Worm (Caenorhabditis elegans) whole organism, L1 larva: ENCODE results near the gene C33F10.11.
"Not testable (repeated sequence)": the region's sequence is repeated elsewhere in the genome, so short reads cannot be mapped to it uniquely, and the experiment has no call there.

Source experiments
- ama-1 ChIP-seq: fragments of 150-350 bp; optimal IDR thresholded peaks from 2 replicates; lab custom pipeline; 2014
- blmp-1 ChIP-seq: fragments of 150-350 bp; optimal IDR thresholded peaks from 2 replicates; lab custom pipeline; 2014; ENCODE audit warnings: missing biosample characterization, missing genetic modification characterization
- ceh-88 ChIP-seq: fragments of 200-800 bp; sonication (Bioruptor generic); IDR thresholded peaks from 2 replicates; pipeline ENCODE4 v1.3.6; 2022; ENCODE audit warnings: missing genetic modification characterization, missing compliant biosample characterization
- dsc-1 ChIP-seq: sonication (generic microtip); optimal IDR thresholded peaks from 2 replicates; lab custom pipeline; 2016; ENCODE audit warnings: mild to moderate bottlenecking, missing genetic modification characterization, missing compliant biosample characterization
- efl-1 ChIP-seq, 4 experiments: fragments of 150-350 bp; optimal IDR thresholded peaks in 3 of 4; peaks in 1 of 4; 1 replicate in 1 of 4; 2 replicates in 3 of 4; lab custom pipeline; 2014; ENCODE audit warnings: missing biosample characterization in 2 of 4, missing genetic modification characterization in 2 of 4, missing genetic modification reagents in 2 of 4
- efl-3 ChIP-seq: fragments of 200-800 bp; sonication (Bioruptor generic); optimal IDR thresholded peaks from 2 replicates; lab custom pipeline; 2018; ENCODE audit warnings: mild to moderate bottlenecking, missing genetic modification characterization, missing compliant biosample characterization
- egl-13 ChIP-seq: sonication (generic microtip); optimal IDR thresholded peaks from 2 replicates; lab custom pipeline; 2016; ENCODE audit warnings: missing genotype, missing genetic modification reagents, missing genetic modification characterization, missing compliant biosample characterization
- egl-27 ChIP-seq, 2 experiments: fragments of 150-350 bp in 1 of 2; sonication (generic microtip); optimal IDR thresholded peaks; 3 replicates each; lab custom pipeline; 2017 to 2018; ENCODE audit warnings: missing biosample characterization in 2 of 2, missing genetic modification characterization in 2 of 2, missing genetic modification reagents in 2 of 2
- ets-5 ChIP-seq: fragments of 200-800 bp; sonication (Bioruptor generic); IDR thresholded peaks from 2 replicates; pipeline ENCODE4 v1.3.6; 2022; ENCODE audit warnings: missing genetic modification characterization, missing compliant biosample characterization
- fkh-4 ChIP-seq: sonication (generic microtip); optimal IDR thresholded peaks from 2 replicates; lab custom pipeline; 2016; ENCODE audit warnings: missing compliant biosample characterization, missing genetic modification characterization, borderline replicate concordance
- fkh-8 ChIP-seq: sonication (generic microtip); optimal IDR thresholded peaks from 2 replicates; lab custom pipeline; 2016; ENCODE audit warnings: mild to moderate bottlenecking, missing genetic modification characterization, missing compliant biosample characterization
- grh-1 ChIP-seq: fragments of 200-800 bp; sonication (Bioruptor generic); IDR thresholded peaks from 2 replicates; pipeline ENCODE4 v1.3.6; 2022; ENCODE audit warnings: missing genetic modification reagents, missing genetic modification characterization, missing compliant biosample characterization
- hlh-4 ChIP-seq: sonication (generic microtip); optimal IDR thresholded peaks from 2 replicates; lab custom pipeline; 2016; ENCODE audit warnings: mild to moderate bottlenecking, missing genetic modification characterization, missing compliant biosample characterization
- hpl-2 ChIP-seq: fragments of 150-350 bp; optimal IDR thresholded peaks from 2 replicates; lab custom pipeline; 2014; ENCODE audit warnings: missing biosample characterization, missing genetic modification reagents, missing genetic modification characterization
- isw-1 ChIP-seq: fragments of 200-800 bp; sonication (Bioruptor generic); IDR thresholded peaks from 2 replicates; pipeline ENCODE4 v1.3.6; 2022; ENCODE audit warnings: missing genetic modification characterization, missing compliant biosample characterization
- lin-15B ChIP-seq: fragments of 150-350 bp; sonication (generic microtip); optimal IDR thresholded peaks from 3 replicates; lab custom pipeline; 2014; ENCODE audit warnings: missing biosample characterization, missing genetic modification characterization
- lin-35 ChIP-seq, 2 experiments: fragments of 150-350 bp; optimal IDR thresholded peaks; 2 replicates each; lab custom pipeline; 2014; ENCODE audit warnings: missing biosample characterization in 2 of 2, missing genetic modification characterization in 2 of 2, missing genetic modification reagents in 2 of 2
- lir-3 ChIP-seq: sonication (generic microtip); optimal IDR thresholded peaks from 2 replicates; lab custom pipeline; 2016; ENCODE audit warnings: mild to moderate bottlenecking, missing genetic modification characterization, moderate library complexity, missing compliant biosample characterization; ENCODE audit not compliant: poor library complexity
- lsy-2 ChIP-seq, 2 experiments: fragments of 150-350 bp; optimal IDR thresholded peaks; 2 replicates each; lab custom pipeline; 2014; ENCODE audit warnings: missing biosample characterization in 2 of 2, missing genetic modification characterization in 2 of 2
- mep-1 ChIP-seq: fragments of 150-350 bp; optimal IDR thresholded peaks from 2 replicates; lab custom pipeline; 2014; ENCODE audit warnings: missing biosample characterization, missing genetic modification characterization
- nhr-12 ChIP-seq: sonication (generic microtip); optimal IDR thresholded peaks from 2 replicates; lab custom pipeline; 2017; ENCODE audit warnings: missing biosample characterization, missing genetic modification characterization
- nhr-20 ChIP-seq: sonication (generic microtip); optimal IDR thresholded peaks from 2 replicates; lab custom pipeline; 2016; ENCODE audit warnings: mild to moderate bottlenecking, missing genetic modification characterization, missing compliant biosample characterization
- nhr-237 ChIP-seq: fragments of 150-350 bp; optimal IDR thresholded peaks from 2 replicates; lab custom pipeline; 2014; ENCODE audit warnings: missing biosample characterization, missing genetic modification characterization
- nhr-76 ChIP-seq: sonication (generic microtip); optimal IDR thresholded peaks from 2 replicates; lab custom pipeline; 2017; ENCODE audit warnings: missing biosample characterization, missing genetic modification characterization
- nhr-77 ChIP-seq: fragments of 150-350 bp; optimal IDR thresholded peaks from 2 replicates; lab custom pipeline; 2014; ENCODE audit warnings: missing biosample characterization, missing genetic modification characterization
- nhr-84 ChIP-seq: sonication (generic microtip); optimal IDR thresholded peaks from 2 replicates; lab custom pipeline; 2017; ENCODE audit warnings: missing biosample characterization, missing genetic modification characterization
- nhr-85 ChIP-seq: sonication (generic microtip); peaks from one replicate; lab custom pipeline; 2016; ENCODE audit warnings: missing genetic modification characterization, inconsistent platforms, missing compliant biosample characterization
- nhr-90 ChIP-seq: sonication (generic microtip); optimal IDR thresholded peaks from 2 replicates; lab custom pipeline; 2016; ENCODE audit warnings: mild to moderate bottlenecking, missing genetic modification characterization, missing compliant biosample characterization; ENCODE audit not compliant: poor library complexity
- pag-3 ChIP-seq: sonication (generic microtip); optimal IDR thresholded peaks from 2 replicates; lab custom pipeline; 2017; ENCODE audit warnings: missing genetic modification characterization, mild to moderate bottlenecking, missing compliant biosample characterization, antibody characterized with exemption, borderline replicate concordance; ENCODE audit not compliant: insufficient read depth
- pax-3 ChIP-seq: fragments of 200-800 bp; sonication (Bioruptor generic); optimal IDR thresholded peaks from 2 replicates; lab custom pipeline; 2018; ENCODE audit warnings: mild to moderate bottlenecking, missing genetic modification characterization, moderate library complexity, missing compliant biosample characterization
- pqm-1 ChIP-seq: sonication (generic microtip); optimal IDR thresholded peaks from 3 replicates; lab custom pipeline; 2017; ENCODE audit warnings: missing biosample characterization, missing genetic modification characterization
- rnt-1 ChIP-seq: sonication (generic microtip); optimal IDR thresholded peaks from 2 replicates; lab custom pipeline; 2016; ENCODE audit warnings: mild to moderate bottlenecking, missing genetic modification characterization, moderate library complexity, missing compliant biosample characterization
- skn-1 ChIP-seq: fragments of 150-350 bp; optimal IDR thresholded peaks from 2 replicates; lab custom pipeline; 2014; ENCODE audit warnings: missing biosample characterization, missing genetic modification characterization
- snpc-4 ChIP-seq: fragments of 150-350 bp; optimal IDR thresholded peaks from 2 replicates; lab custom pipeline; 2014; ENCODE audit warnings: missing biosample characterization, missing genetic modification characterization
- sox-4 ChIP-seq: sonication (generic microtip); optimal IDR thresholded peaks from 2 replicates; lab custom pipeline; 2016; ENCODE audit warnings: missing genetic modification characterization, missing compliant biosample characterization
- sptf-1 ChIP-seq: fragments of 150-350 bp; optimal IDR thresholded peaks from 2 replicates; lab custom pipeline; 2014; ENCODE audit warnings: missing biosample characterization, missing genetic modification characterization
- sup-37 ChIP-seq: fragments of 200-800 bp; sonication (Bioruptor generic); optimal IDR thresholded peaks from 2 replicates; lab custom pipeline; 2018; ENCODE audit warnings: mild to moderate bottlenecking, missing genetic modification characterization, missing compliant biosample characterization
- tlp-1 ChIP-seq: fragments of 150-350 bp; optimal IDR thresholded peaks from 2 replicates; lab custom pipeline; 2014; ENCODE audit warnings: missing biosample characterization, missing genetic modification characterization
- unc-130 ChIP-seq: fragments of 150-350 bp; optimal IDR thresholded peaks from 2 replicates; lab custom pipeline; 2017; ENCODE audit warnings: missing biosample characterization, missing genetic modification characterization, inconsistent platforms
- unc-30 ChIP-seq: sonication (generic microtip); optimal IDR thresholded peaks from 2 replicates; lab custom pipeline; 2017; ENCODE audit warnings: missing biosample characterization, missing genetic modification characterization
- unc-86 ChIP-seq: sonication (generic microtip); optimal IDR thresholded peaks from 2 replicates; lab custom pipeline; 2016; ENCODE audit warnings: missing genetic modification characterization, missing compliant biosample characterization
- vab-15 ChIP-seq: sonication (generic microtip); optimal IDR thresholded peaks from 2 replicates; lab custom pipeline; 2017; ENCODE audit warnings: missing genotype, mild to moderate bottlenecking, missing genetic modification characterization, missing compliant biosample characterization
- xbp-1 ChIP-seq: sonication (generic microtip); optimal IDR thresholded peaks from 2 replicates; lab custom pipeline; 2016; ENCODE audit warnings: missing genetic modification characterization, missing compliant biosample characterization
- zip-4 ChIP-seq: fragments of 200-800 bp; sonication (Bioruptor generic); optimal IDR thresholded peaks from 2 replicates; lab custom pipeline; 2018; ENCODE audit warnings: mild to moderate bottlenecking, missing genetic modification characterization, moderate library complexity, missing compliant biosample characterization
- ztf-11 ChIP-seq, 2 experiments: sonication (generic microtip); optimal IDR thresholded peaks; 2 replicates each; lab custom pipeline; 2016 to 2017; ENCODE audit warnings: missing genetic modification characterization in 2 of 2, missing biosample characterization in 1 of 2, missing compliant biosample characterization in 1 of 2

C33F10.11 gene

DNA sequence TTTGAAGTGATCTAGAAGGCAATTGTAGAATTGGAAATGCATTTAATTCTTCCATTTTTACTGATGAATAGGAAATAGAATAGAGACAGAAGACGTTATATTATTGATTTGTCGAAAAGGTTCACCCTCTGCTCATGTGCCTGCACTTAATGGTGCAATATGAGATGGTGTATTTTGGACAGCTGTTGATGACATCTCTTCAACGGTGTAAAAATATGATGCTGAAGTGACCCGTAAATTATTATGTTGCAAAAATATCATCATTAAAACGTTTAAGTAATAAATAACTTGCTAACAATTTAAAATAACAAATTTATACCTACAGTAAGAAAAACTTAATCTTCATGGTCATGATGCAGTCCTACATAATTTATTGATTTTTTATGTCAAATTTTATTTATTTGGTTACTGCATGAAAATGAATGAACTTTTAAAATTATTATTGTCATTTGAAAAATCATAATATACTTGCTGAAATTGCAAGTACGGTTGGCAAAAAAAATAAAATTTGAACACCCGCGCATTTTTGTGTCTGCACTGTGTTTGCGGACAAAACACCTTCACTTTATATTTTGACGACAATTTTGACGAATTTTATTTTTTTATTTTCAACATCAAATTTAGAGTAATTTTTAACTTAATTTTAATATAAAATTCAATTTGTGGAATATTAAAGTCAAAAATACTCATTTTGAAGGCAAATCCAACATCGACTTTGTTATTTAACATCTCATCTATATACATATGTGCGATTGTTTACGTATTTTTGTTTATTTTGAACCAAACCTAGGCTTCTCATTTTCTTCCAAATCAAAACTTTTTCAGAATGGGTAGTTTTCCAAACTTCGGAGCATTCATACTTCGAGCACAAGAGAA, 6.7 kb downstream of the C33F10.11 start, which contains the start of the genes fbxb-88 and tbck-1 (continued):
- TF ChIP-seq ets-5 (GFP tag; lab: Robert Waterston, UW) (no peak), unc-86 (tag; lab: Kevin White, UChicago) (peak; percentile 21), pax-3 (no peak), egl-27 (tag; optimal IDR thresholded peaks at IDR 0.05; lab: Kevin White, UChicago) (no peak), mep-1 (tag; lab: Kevin White, UChicago) (peak; percentile 67), hpl-2 (GFP tag; lab: Kevin White, UChicago) (no peak), sox-4 (tag; lab: Kevin White, UChicago) (no peak), xbp-1 (peak; percentile 64), blmp-1 (tag; lab: Kevin White, UChicago) (peak; percentile 51), fkh-8 (tag; lab: Kevin White, UChicago) (no peak), isw-1 (peak; percentile 8; the same call in 1 of the 2 replicates), efl-1 (optimal IDR thresholded peaks at IDR 0.05; lab: Kevin White, UChicago) (peak; percentile 96 to 97), efl-1 (GFP tag; optimal IDR thresholded peaks at IDR 0.05 in 1 of 2; lab: Kevin White, UChicago) (peak; percentile 97 to 99), ama-1 (no peak), ceh-88 (GFP tag; lab: Robert Waterston, UW) (no peak), egl-13 (tag; lab: Kevin White, UChicago) (no peak), lin-35 (GFP tag; optimal IDR thresholded peaks at IDR 0.05; lab: Kevin White, UChicago) (peak; percentile 98), zip-4 (no peak), unc-30 (tag; lab: Kevin White, UChicago) (no peak), snpc-4 (tag; lab: Kevin White, UChicago) (peak; percentile 44), nhr-85 (tag; lab: Kevin White, UChicago) (peak; percentile 80), nhr-237 (no peak), nhr-20 (peak; percentile 58), grh-1 (GFP tag; lab: Robert Waterston, UW) (no peak), nhr-84 (tag; lab: Kevin White, UChicago) (no peak), lin-15B (tag; lab: Kevin White, UChicago) (peak; percentile 21), skn-1 (no peak), pqm-1 (tag; lab: Kevin White, UChicago) (no peak), dsc-1 (tag; lab: Kevin White, UChicago) (peak; percentile 37), efl-3 (no peak), ztf-11 (tag; optimal IDR thresholded peaks at IDR 0.05; lab: Kevin White, UChicago) (peak in 1 of 2 experiments; percentile 14), lsy-2 (tag; optimal IDR thresholded peaks at IDR 0.05; lab: Kevin White, UChicago) (peak; percentile 70 to 82), unc-130 (tag; lab: Kevin White, UChicago) (peak; percentile 30), nhr-12 (tag; lab: Kevin White, UChicago) (no peak)

DNA sequence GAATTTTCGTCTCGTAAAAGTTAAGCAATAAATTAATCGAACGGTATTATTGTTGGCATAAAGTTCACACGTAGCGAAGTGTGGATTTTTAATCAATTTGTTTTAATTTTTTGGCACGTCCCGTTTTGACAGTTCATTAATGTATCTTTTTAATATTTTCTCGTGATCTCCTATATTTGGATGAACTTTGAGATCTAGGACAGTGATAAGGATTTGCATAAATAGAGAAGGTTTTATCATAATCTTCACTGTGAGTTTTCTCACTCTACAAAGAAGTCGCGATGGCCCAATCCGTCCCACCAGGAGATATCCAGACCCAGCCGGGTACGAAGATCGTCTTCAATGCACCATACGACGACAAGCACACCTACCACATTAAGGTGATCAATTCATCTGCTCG, 9.5 kb downstream of the C33F10.11 start, which contains the start of the genes C33F10.8 and msp-40:
C33F10.8 (minus strand) TSS at position 101 of the 400 bp plus-strand sequence.
msp-40 (plus strand) TSS at position 282 of the 400 bp plus-strand sequence.
- TF ChIP-seq pag-3 (tag; lab: Kevin White, UChicago); sup-37 (GFP tag; lab: Kevin White, UChicago); rnt-1: not testable (repeated sequence)

DNA sequence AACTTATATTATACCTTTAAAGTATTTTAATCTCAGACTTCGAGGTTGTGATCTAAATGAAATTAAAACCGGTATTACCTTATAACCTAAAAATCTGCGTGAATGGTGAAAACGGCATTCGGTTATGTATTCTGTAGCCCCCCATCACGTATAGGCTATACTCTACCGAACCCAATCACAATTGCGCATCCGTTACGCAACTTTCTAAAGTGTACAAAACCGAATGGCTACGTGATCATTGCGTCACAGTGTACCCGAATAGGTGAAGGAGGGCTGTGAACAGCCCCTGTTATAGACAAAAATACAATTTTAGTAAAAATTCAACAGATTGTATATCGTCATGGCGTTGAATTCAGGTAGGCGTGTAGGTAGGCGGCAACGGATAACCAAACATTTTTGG, 12.1 kb downstream of the C33F10.11 start:
- TF ChIP-seq dsc-1 (tag; lab: Kevin White, UChicago) (no peak), rnt-1 (no peak), ets-5 (GFP tag; lab: Robert Waterston, UW) (no peak), sptf-1 (tag; lab: Kevin White, UChicago) (no peak), nhr-76 (tag; lab: Kevin White, UChicago) (no peak), efl-1 (optimal IDR thresholded peaks at IDR 0.05; lab: Kevin White, UChicago) (no peak), efl-1 (GFP tag; optimal IDR thresholded peaks at IDR 0.05 in 1 of 2; lab: Kevin White, UChicago) (peak in 1 of 2 experiments; percentile 79), nhr-77 (tag; lab: Kevin White, UChicago) (no peak), fkh-4 (tag; lab: Kevin White, UChicago) (no peak), xbp-1 (no peak), hlh-4 (tag; lab: Kevin White, UChicago) (no peak), lir-3 (no peak), sox-4 (tag; lab: Kevin White, UChicago) (no peak), nhr-90 (tag; lab: Kevin White, UChicago) (no peak), blmp-1 (tag; lab: Kevin White, UChicago) (peak; percentile 58), vab-15 (tag; lab: Kevin White, UChicago) (no peak), tlp-1 (tag; lab: Kevin White, UChicago) (no peak), mep-1 (tag; lab: Kevin White, UChicago) (no peak)
- TF ChIP-seq, all 84 proteins: peak for 2
